Fruit fly (Drosophila melanogaster) whole organism, embryonic: ENCODE measurements around the gene CG10993.

Experiments
- Aef1 ChIP-seq: fragments of 200-800 bp; sonication (Bioruptor generic); IDR thresholded peaks from 3 replicates; pipeline ENCODE4 v1.3.6; 2022; ENCODE audit warnings: missing biosample characterization, missing genetic modification characterization
- Atf3 ChIP-seq: fragments of 200-800 bp; sonication (Bioruptor generic); optimal IDR thresholded peaks from 3 replicates; lab custom pipeline; 2016; ENCODE audit warnings: missing biosample characterization, missing genetic modification characterization
- CG10321 ChIP-seq: fragments of 200-800 bp; sonication (Bioruptor generic); IDR thresholded peaks from 2 replicates; pipeline ENCODE4 v1.3.6; 2022; ENCODE audit warnings: missing biosample characterization, missing genetic modification characterization
- CG10654 ChIP-seq: fragments of 200-800 bp; sonication (Bioruptor generic); optimal IDR thresholded peaks from 2 replicates; lab custom pipeline; 2016; ENCODE audit warnings: missing biosample characterization, missing genetic modification characterization
- CG12104 ChIP-seq: fragments of 200-800 bp; sonication (Bioruptor generic); optimal IDR thresholded peaks from 3 replicates; lab custom pipeline; 2016; ENCODE audit warnings: missing biosample characterization, missing genetic modification characterization
- CG13123 ChIP-seq: fragments of 200-800 bp; sonication (Bioruptor generic); optimal IDR thresholded peaks from 2 replicates; lab custom pipeline; 2016; ENCODE audit warnings: missing biosample characterization, missing genetic modification characterization
- CG13894 ChIP-seq: fragments of 200-800 bp; sonication (Bioruptor generic); optimal IDR thresholded peaks from 3 replicates; lab custom pipeline; 2018; ENCODE audit warnings: missing biosample characterization, mild to moderate bottlenecking, missing genetic modification characterization, moderate library complexity
- CG14965 ChIP-seq: fragments of 200-800 bp; sonication (Bioruptor generic); optimal IDR thresholded peaks from 2 replicates; lab custom pipeline; 2016; ENCODE audit warnings: missing biosample characterization, missing genetic modification characterization, borderline replicate concordance
- CG17359 ChIP-seq: fragments of 200-800 bp; sonication (Bioruptor generic); optimal IDR thresholded peaks from 3 replicates; lab custom pipeline; 2018; ENCODE audit warnings: missing biosample characterization, mild to moderate bottlenecking, missing genetic modification characterization, moderate library complexity
- CG17802 ChIP-seq: fragments of 200-800 bp; sonication (Bioruptor generic); optimal IDR thresholded peaks from 2 replicates; lab custom pipeline; 2018; ENCODE audit warnings: missing biosample characterization, mild to moderate bottlenecking, missing genetic modification characterization, moderate library complexity
- CG1792 ChIP-seq: fragments of 200-800 bp; sonication (Bioruptor generic); optimal IDR thresholded peaks from 2 replicates; lab custom pipeline; 2016; ENCODE audit warnings: missing biosample characterization, missing genetic modification characterization
- CG1832 ChIP-seq: fragments of 200-800 bp; sonication (Bioruptor generic); optimal IDR thresholded peaks from 2 replicates; lab custom pipeline; 2017; ENCODE audit warnings: missing biosample characterization, mild to moderate bottlenecking, missing genetic modification characterization, inconsistent platforms
- CG4820 ChIP-seq: fragments of 200-800 bp; sonication (Bioruptor generic); optimal IDR thresholded peaks from 3 replicates; lab custom pipeline; 2016; ENCODE audit warnings: missing biosample characterization, missing genetic modification characterization
- CG6791 ChIP-seq: fragments of 200-800 bp; sonication (Bioruptor generic); IDR thresholded peaks from 3 replicates; pipeline ENCODE4 v1.3.6; 2022; ENCODE audit warnings: missing biosample characterization, missing genetic modification characterization; ENCODE audit not compliant: partially characterized antibody
- MTF-1 ChIP-seq: fragments of 200-800 bp; sonication (Bioruptor generic); optimal IDR thresholded peaks from 2 replicates; lab custom pipeline; 2018; ENCODE audit warnings: missing biosample characterization, mild to moderate bottlenecking, missing genetic modification characterization, borderline replicate concordance
- Opbp ChIP-seq: fragments of 200-800 bp; sonication (Bioruptor generic); IDR thresholded peaks from 3 replicates; pipeline ENCODE4 v1.3.6; 2022; ENCODE audit warnings: missing biosample characterization, missing genetic modification characterization; ENCODE audit not compliant: partially characterized antibody
- Side ChIP-seq: fragments of 200-800 bp; sonication (Bioruptor generic); optimal IDR thresholded peaks from 2 replicates; lab custom pipeline; 2016; ENCODE audit warnings: missing biosample characterization, missing genetic modification characterization
- Spps ChIP-seq: fragments of 200-800 bp; sonication (Bioruptor generic); optimal IDR thresholded peaks from 2 replicates; lab custom pipeline; 2018; ENCODE audit warnings: missing biosample characterization, mild to moderate bottlenecking, missing genetic modification characterization
- Tbp ChIP-seq: fragments of >200 bp; optimal IDR thresholded peaks from 2 replicates; lab custom pipeline; 2018; ENCODE audit warnings: missing biosample characterization, missing genetic modification characterization
- abd-A ChIP-seq: fragments of 200-800 bp; sonication (Bioruptor generic); optimal IDR thresholded peaks from 3 replicates; lab custom pipeline; 2019; ENCODE audit warnings: missing biosample characterization, mild to moderate bottlenecking, missing genetic modification characterization, moderate library complexity
- ato ChIP-seq: fragments of 200-800 bp; sonication (Bioruptor generic); IDR thresholded peaks from 2 replicates; pipeline ENCODE4 v1.3.6; 2022; ENCODE audit warnings: missing biosample characterization, missing genetic modification characterization; ENCODE audit not compliant: partially characterized antibody
- bbx ChIP-seq: fragments of 200-800 bp; sonication (Bioruptor generic); IDR thresholded peaks from 2 replicates; pipeline ENCODE4 v1.3.6; 2022; ENCODE audit warnings: missing biosample characterization, missing genetic modification characterization; ENCODE audit not compliant: partially characterized antibody
- br ChIP-seq: fragments of >200 bp; optimal IDR thresholded peaks from 2 replicates; lab custom pipeline; 2017
- h ChIP-seq: fragments of >200 bp; optimal IDR thresholded peaks from 2 replicates; lab custom pipeline; 2017
- lbe ChIP-seq: fragments of 200-800 bp; sonication (Bioruptor generic); optimal IDR thresholded peaks from 2 replicates; lab custom pipeline; 2016; ENCODE audit warnings: missing biosample characterization, mild to moderate bottlenecking, missing genetic modification characterization
- lov ChIP-seq, 2 experiments: fragments of 200-800 bp in 1 of 2; fragments of >200 bp in 1 of 2; sonication (Bioruptor generic) in 1 of 2; IDR thresholded peaks in 1 of 2; optimal IDR thresholded peaks in 1 of 2; 2 replicates in 1 of 2; 3 replicates in 1 of 2; pipeline versions ENCODE4 v1.3.6 to Lab custom; 2017 to 2022; ENCODE audit warnings: missing biosample characterization in 1 of 2, missing genetic modification characterization in 1 of 2
- phol ChIP-seq: fragments of 200-800 bp; sonication (Bioruptor generic); optimal IDR thresholded peaks from 3 replicates; lab custom pipeline; 2018; ENCODE audit warnings: missing biosample characterization, mild to moderate bottlenecking, missing genetic modification characterization, moderate library complexity
- pita ChIP-seq: fragments of 200-800 bp; sonication (Bioruptor generic); optimal IDR thresholded peaks from 2 replicates; lab custom pipeline; 2017; ENCODE audit warnings: missing biosample characterization, mild to moderate bottlenecking, missing genetic modification characterization
- ranshi ChIP-seq: fragments of 200-800 bp; sonication (Bioruptor generic); IDR thresholded peaks from 2 replicates; pipeline ENCODE4 v1.3.6; 2022; ENCODE audit warnings: missing biosample characterization, missing genetic modification characterization
- rib ChIP-seq: fragments of 200-800 bp; sonication (Bioruptor generic); IDR thresholded peaks from 2 replicates; pipeline ENCODE4 v1.3.6; 2022; ENCODE audit warnings: missing biosample characterization, missing genetic modification characterization
- scrt ChIP-seq: fragments of 200-800 bp; sonication (Bioruptor generic); optimal IDR thresholded peaks from 2 replicates; lab custom pipeline; 2018; ENCODE audit warnings: missing biosample characterization, mild to moderate bottlenecking, missing genetic modification characterization, moderate library complexity
- sens ChIP-seq: fragments of 200-800 bp; sonication (Bioruptor generic); peaks from one replicate; lab custom pipeline; 2016; ENCODE audit warnings: missing biosample characterization, missing genetic modification characterization
- sima ChIP-seq: fragments of 200-800 bp; sonication (Bioruptor generic); optimal IDR thresholded peaks from 2 replicates; lab custom pipeline; 2016; ENCODE audit warnings: missing biosample characterization, missing genetic modification characterization
- slbo ChIP-seq: fragments of 200-800 bp; sonication (Bioruptor generic); IDR thresholded peaks from 2 replicates; pipeline ENCODE4 v1.3.6; 2022; ENCODE audit warnings: missing biosample characterization, missing genetic modification characterization
- so ChIP-seq: fragments of 200-800 bp; sonication (Bioruptor generic); IDR thresholded peaks from 3 replicates; pipeline ENCODE4 v1.3.6; 2022; ENCODE audit warnings: missing biosample characterization, missing genetic modification characterization
- stwl ChIP-seq: fragments of 200-800 bp; sonication (Bioruptor generic); optimal IDR thresholded peaks from 3 replicates; lab custom pipeline; 2018; ENCODE audit warnings: missing biosample characterization, mild to moderate bottlenecking, missing genetic modification characterization, moderate library complexity

The CG10993 gene

DNA sequence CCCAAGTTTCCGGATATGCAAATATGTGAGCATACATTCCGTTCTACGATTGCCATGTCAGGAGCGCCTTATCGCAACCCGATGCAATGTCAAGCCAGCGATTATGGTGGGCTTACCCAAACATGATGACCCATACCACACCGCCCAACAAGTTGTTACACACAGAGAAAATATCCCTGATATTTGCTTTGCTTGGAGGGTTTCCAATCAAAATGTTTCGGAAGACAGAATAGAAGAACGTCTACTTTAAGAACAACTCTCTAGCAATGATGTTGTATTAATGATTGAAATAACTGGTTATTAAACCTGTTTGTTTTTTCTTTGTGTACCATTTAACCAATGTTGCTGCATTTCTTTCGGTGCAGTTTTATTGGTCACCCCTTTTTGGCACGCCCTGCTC lies 9.8 kb upstream of the CG10993 start (continued):
- TF ChIP-seq pita (GFP tag; lab: Kevin White, UChicago) (no peak), ato (GFP tag; lab: Robert Waterston, UW) (no peak), CG13123 (GFP tag; lab: Kevin White, UChicago) (no peak), sima (no peak), Aef1 (no peak), scrt (GFP tag; lab: Kevin White, UChicago) (no peak), Side (no peak), bbx (GFP tag; lab: Robert Waterston, UW) (no peak), Tbp (GFP tag; lab: Kevin White, UChicago) (no peak), lbe (GFP tag; lab: Kevin White, UChicago) (no peak), CG17359 (tag; lab: Kevin White, UChicago) (no peak), br (lab: Kevin White, UChicago) (no peak), Opbp (GFP tag; lab: Robert Waterston, UW) (no peak), abd-A (tag; lab: Kevin White, UChicago) (no peak), so (GFP tag; lab: Robert Waterston, UW) (no peak), Spps (tag; lab: Kevin White, UChicago) (no peak)

DNA sequence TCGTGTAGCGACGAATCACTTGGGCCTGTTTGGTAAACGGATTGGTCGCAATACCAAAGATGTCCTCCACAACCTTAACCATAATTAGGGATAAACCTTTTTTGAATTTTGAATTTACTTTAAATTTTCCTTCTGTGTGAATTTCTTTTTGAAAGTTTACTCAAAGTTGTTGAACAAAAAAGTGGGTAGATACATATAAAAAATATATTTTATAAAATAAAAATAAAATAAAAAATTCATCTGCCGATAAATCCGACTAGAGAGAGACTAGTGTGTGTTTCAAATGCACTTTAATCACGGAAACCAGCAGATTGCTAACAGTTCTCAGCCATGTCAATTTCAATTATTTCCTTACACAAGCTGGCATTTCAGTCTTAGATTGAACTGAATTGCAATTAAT lies 6.6 kb upstream of the CG10993 start, which contains the start of gene CG10996:
Gene CG10996 (minus strand): TSS at position 101 of the 400 bp plus-strand sequence.
- TF ChIP-seq sens (GFP tag; lab: Kevin White, UChicago): peak; percentile 15
- TF ChIP-seq CG12104 (GFP tag; lab: Kevin White, UChicago): no peak

DNA sequence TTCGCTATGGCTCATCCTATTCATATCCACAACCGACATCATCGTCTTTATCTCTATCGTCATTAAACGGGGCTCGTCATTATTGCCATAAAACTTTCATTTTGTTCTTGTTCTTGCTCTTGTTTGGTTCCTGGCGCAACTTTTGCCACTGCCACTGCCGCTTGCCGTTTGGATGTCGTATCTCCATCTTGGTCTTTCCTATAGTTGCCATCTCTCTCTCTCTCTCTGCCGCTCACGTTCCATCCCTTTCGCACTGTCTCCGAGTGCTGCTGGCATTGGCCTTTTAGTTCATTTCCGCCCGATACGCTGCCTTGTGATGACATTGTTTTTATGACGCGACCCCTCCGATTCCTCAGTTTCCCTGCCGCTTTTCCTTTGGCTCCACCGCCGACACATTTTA lies 1.6 kb upstream of the CG10993 start:
- TF ChIP-seq slbo (GFP tag; lab: Robert Waterston, UW) (no peak), phol (tag; lab: Kevin White, UChicago) (peak; percentile 14), CG13894 (tag; lab: Kevin White, UChicago) (peak; percentile 79), MTF-1 (GFP tag; lab: Kevin White, UChicago) (no peak), CG1832 (GFP tag; lab: Kevin White, UChicago) (peak; percentile 59), CG14965 (GFP tag; lab: Kevin White, UChicago) (no peak), lov (optimal IDR thresholded peaks at IDR 0.05; lab: Kevin White, UChicago) (no peak), lov (GFP tag; IDR thresholded peaks at IDR 0.05; lab: Robert Waterston, UW) (no peak), CG1792 (GFP tag; lab: Kevin White, UChicago) (no peak), CG10654 (GFP tag; lab: Kevin White, UChicago) (no peak), CG4820 (GFP tag; lab: Kevin White, UChicago) (no peak), rib (GFP tag; lab: Robert Waterston, UW) (no peak), CG10321 (GFP tag; lab: Robert Waterston, UW) (peak; percentile 50), ranshi (no peak), h (no peak), CG17802 (tag; lab: Kevin White, UChicago) (no peak), stwl (tag; lab: Kevin White, UChicago) (no peak), Atf3 (GFP tag; lab: Kevin White, UChicago) (no peak), CG6791 (GFP tag; lab: Robert Waterston, UW) (0 out of 3 replicates have a peak, but pooled peaks have one; percentile 40)
- TF ChIP-seq, all 482 proteins: peak for 5
